Fruit fly (Drosophila melanogaster): ENCODE data around the gene Etfb.

Gene Etfb

DNA sequence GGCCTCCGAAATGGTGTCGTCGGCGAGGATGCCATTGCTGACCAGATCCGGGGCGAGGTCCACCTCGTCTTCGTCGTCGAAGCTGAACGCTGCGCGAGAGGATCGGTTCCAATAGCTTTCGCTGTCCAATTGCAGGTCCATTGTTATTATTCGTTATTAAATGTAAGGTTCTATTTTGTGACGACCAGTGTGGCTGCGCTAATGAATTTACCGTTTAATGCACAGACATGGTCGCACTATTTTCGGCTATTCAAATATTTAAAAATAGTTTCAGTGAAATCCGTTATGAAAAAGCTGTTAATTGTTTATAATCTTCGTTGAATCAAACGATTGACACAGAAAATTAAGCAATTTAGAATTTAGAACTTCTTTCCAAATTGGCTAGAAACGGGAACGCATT lies 13.5 kb upstream of the Etfb start, which contains the start of gene Vps16B:
Vps16B (minus strand) TSS at position 186 of the 400 bp plus-strand sequence.
- TF ChIP-seq Mio (GFP tag; optimal IDR thresholded peaks at IDR 0.05) (no peak), Sp1 (GFP tag; optimal IDR thresholded peaks at IDR 0.05) (no peak), jim (GFP tag; optimal IDR thresholded peaks at IDR 0.05) (no peak), sv (GFP tag; optimal IDR thresholded peaks at IDR 0.05) (no peak), N (GFP tag; optimal IDR thresholded peaks at IDR 0.05) (no peak), Hr78 (GFP tag; optimal IDR thresholded peaks at IDR 0.05) (no peak), h (GFP tag; optimal IDR thresholded peaks at IDR 0.05) (no peak), dmrt93B (GFP tag; optimal IDR thresholded peaks at IDR 0.05) (no peak)

DNA sequence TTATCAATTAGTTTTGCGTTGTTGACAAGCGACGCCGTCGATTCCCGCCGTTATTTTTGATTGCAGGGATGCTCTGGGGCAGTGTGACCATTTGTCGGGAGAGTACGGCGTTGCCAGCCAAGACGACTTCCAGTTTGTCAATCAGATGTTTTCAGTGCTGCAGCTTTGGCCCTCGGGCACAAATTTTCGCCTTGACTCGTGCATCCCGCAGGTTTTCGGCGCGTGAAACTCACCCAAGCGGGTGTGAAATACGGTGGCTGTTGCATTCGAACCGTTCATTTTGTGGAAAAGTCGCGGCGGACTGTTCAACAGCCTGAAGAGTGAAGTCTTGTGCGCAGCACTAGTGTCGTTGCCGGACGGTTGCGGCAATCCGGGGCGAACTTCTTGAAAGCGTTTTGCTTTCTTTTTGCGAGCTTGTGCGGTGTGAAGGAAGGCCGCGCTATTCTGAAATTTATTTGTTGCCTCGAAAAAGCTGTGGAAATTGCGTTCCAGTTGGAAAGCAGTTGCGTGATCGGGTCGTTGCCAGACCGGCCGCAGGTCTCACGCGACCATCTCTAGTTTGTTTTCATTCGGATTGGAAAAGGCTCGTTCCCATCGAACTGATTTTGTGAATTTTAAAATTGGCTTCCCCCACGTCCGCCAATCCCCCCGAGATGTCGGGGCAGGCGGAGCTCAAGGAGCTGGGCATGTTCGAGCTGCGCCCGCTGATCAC lies 4.1 kb upstream of the Etfb start, which contains the start of the genes ca and ncd:
ca (plus strand) TSS at position 130 of the 712 bp plus-strand sequence.
ncd (minus strand) TSS at position 446 of the 712 bp plus-strand sequence.
- TF ChIP-seq dmrt93B (GFP tag; optimal IDR thresholded peaks at IDR 0.05) (no peak), rgr (GFP tag; optimal IDR thresholded peaks at IDR 0.05) (no peak), dl (GFP tag; optimal IDR thresholded peaks at IDR 0.05; ENCODE audit: insufficient read depth in 1 of 2, partially characterized antibody in 2 of 2) (no peak), HLH106 (tag; optimal IDR thresholded peaks at IDR 0.05) (no peak), Hnf4 (GFP tag; optimal IDR thresholded peaks at IDR 0.05) (no peak), Abd-B (GFP tag; optimal IDR thresholded peaks at IDR 0.05) (no peak), Sp1 (GFP tag; optimal IDR thresholded peaks at IDR 0.05) (no peak), Mio (GFP tag; optimal IDR thresholded peaks at IDR 0.05) (no peak), lola (GFP tag; optimal IDR thresholded peaks at IDR 0.05) (no peak), sv (GFP tag; optimal IDR thresholded peaks at IDR 0.05) (no peak), woc (GFP tag; optimal IDR thresholded peaks at IDR 0.05) (no peak), fru (GFP tag; optimal IDR thresholded peaks at IDR 0.05) (no peak), ey (GFP tag; optimal IDR thresholded peaks at IDR 0.05) (no peak), dsf (GFP tag; optimal IDR thresholded peaks at IDR 0.05; ENCODE audit: borderline replicate concordance) (no peak), OdsH (GFP tag; optimal IDR thresholded peaks at IDR 0.05) (no peak), pan (optimal IDR thresholded peaks at IDR 0.05) (no peak), CG9705 (GFP tag; optimal IDR thresholded peaks at IDR 0.05) (no peak)

DNA sequence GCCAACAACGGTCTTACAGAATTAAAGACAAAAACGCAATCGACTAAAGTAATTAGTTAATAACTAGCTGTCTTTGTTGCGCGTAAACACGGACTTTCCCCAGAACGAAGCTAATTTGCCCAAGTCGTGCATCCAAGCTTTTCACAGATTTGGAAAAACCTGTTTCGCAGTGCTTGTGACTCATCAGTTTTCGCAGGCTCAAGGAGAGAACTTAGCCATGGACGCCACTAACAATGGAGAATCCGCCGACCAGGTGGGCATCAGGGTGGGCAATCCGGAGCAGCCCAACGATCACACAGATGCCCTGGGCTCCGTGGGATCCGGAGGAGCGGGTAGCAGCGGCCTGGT lies 3.1 kb downstream of the Etfb start:
- no peak for TF ChIP-seq HLH106 (tag; optimal IDR thresholded peaks at IDR 0.05)
- TF ChIP-seq Rel (GFP tag; optimal IDR thresholded peaks at IDR 0.05): no peak
- peak; percentile 65 for TF ChIP-seq Rel (tag; optimal IDR thresholded peaks at IDR 0.05)
- no peak for TF ChIP-seq Myc (optimal IDR thresholded peaks at IDR 0.05)
- no peak for TF ChIP-seq br (GFP tag; optimal IDR thresholded peaks at IDR 0.05)

DNA sequence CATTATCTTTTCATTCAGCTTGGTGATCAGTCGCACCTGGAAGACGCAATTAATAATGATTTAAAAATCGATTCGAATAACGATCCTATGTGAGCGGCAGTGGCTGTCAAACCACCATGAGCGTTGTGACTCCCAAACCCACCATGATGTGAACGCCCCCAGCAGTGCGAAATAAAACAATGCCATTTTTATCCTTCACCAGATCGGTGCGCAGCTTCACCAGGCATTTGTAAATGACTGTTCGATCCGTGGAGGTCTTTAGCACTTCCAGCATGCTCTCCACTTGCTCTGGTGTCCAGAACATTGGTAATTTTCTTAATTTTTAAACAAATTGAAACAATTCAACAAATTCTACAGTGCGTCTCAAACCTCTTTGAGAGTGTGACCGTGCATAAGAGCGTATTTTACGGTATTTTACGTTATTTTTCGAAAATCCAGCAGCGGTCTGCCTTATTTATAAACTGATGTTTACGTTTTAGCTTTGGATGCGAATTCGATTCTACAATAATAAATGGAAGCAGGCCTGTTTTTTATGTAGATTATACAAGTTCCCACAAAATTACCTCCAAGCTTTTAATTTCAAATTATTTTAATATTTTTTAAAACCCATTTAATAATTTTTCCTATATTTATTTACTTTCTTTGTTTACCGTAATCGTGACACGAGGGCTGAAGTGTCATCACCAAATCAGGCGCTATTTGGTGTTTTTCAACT lies 3.6 kb downstream of the Etfb start, which contains the start of the genes Rnb and Drice:
Rnb (minus strand) TSS at position 389 of the 715 bp plus-strand sequence.
Drice (plus strand) TSS at position 693 of the 715 bp plus-strand sequence.
- TF ChIP-seq Vsx2 (GFP tag; optimal IDR thresholded peaks at IDR 0.05; ENCODE audit: partially characterized antibody) (no peak), foxo (GFP tag; optimal IDR thresholded peaks at IDR 0.05) (peak in 1 of 2 experiments; percentile 44), rgr (GFP tag; optimal IDR thresholded peaks at IDR 0.05) (peak; percentile 55), Mio (GFP tag; optimal IDR thresholded peaks at IDR 0.05) (no peak), h (GFP tag; optimal IDR thresholded peaks at IDR 0.05) (peak; percentile 70), Sp1 (GFP tag; optimal IDR thresholded peaks at IDR 0.05) (peak; percentile 50), Jra (GFP tag; optimal IDR thresholded peaks at IDR 0.05) (no peak), dmrt93B (GFP tag; optimal IDR thresholded peaks at IDR 0.05) (no peak), sage (GFP tag; optimal IDR thresholded peaks at IDR 0.05) (no peak), HLH106 (tag; optimal IDR thresholded peaks at IDR 0.05) (peak; percentile 70), CrebA (GFP tag; optimal IDR thresholded peaks at IDR 0.05; ENCODE audit: borderline replicate concordance) (no peak), Rel (GFP tag; optimal IDR thresholded peaks at IDR 0.05) (no peak), Rel (tag; optimal IDR thresholded peaks at IDR 0.05) (no peak), Hnf4 (GFP tag; optimal IDR thresholded peaks at IDR 0.05) (peak; percentile 70), Hr78 (GFP tag; optimal IDR thresholded peaks at IDR 0.05) (no peak), psq (GFP tag; optimal IDR thresholded peaks at IDR 0.05) (peak; percentile 17), dl (GFP tag; optimal IDR thresholded peaks at IDR 0.05; ENCODE audit: insufficient read depth in 1 of 2, partially characterized antibody in 2 of 2) (no peak), OdsH (GFP tag; optimal IDR thresholded peaks at IDR 0.05) (peak; percentile 9), lola (GFP tag; optimal IDR thresholded peaks at IDR 0.05) (no peak), CG9705 (GFP tag; optimal IDR thresholded peaks at IDR 0.05) (peak; percentile 60), pan (optimal IDR thresholded peaks at IDR 0.05) (no peak), N (GFP tag; optimal IDR thresholded peaks at IDR 0.05) (no peak), tai (GFP tag; optimal IDR thresholded peaks at IDR 0.05) (no peak), usp (GFP tag; optimal IDR thresholded peaks at IDR 0.05) (no peak), ey (GFP tag; optimal IDR thresholded peaks at IDR 0.05) (peak; percentile 9), sv (GFP tag; optimal IDR thresholded peaks at IDR 0.05) (no peak), Hr83 (GFP tag; optimal IDR thresholded peaks at IDR 0.05; ENCODE audit: poor library complexity, severe bottlenecking) (peak; percentile 70), woc (GFP tag; optimal IDR thresholded peaks at IDR 0.05) (peak; percentile 71), dsf (GFP tag; optimal IDR thresholded peaks at IDR 0.05; ENCODE audit: borderline replicate concordance) (no peak), fru (GFP tag; optimal IDR thresholded peaks at IDR 0.05) (peak; percentile 33), Myc (optimal IDR thresholded peaks at IDR 0.05) (peak; percentile 90), Dif (GFP tag; optimal IDR thresholded peaks at IDR 0.05; ENCODE audit: partially characterized antibody) (no peak), CG32264 (GFP tag; optimal IDR thresholded peaks at IDR 0.05) (no peak), brk (GFP tag; optimal IDR thresholded peaks at IDR 0.05) (no peak), jim (GFP tag; optimal IDR thresholded peaks at IDR 0.05) (no peak), GATAd (GFP tag; optimal IDR thresholded peaks at IDR 0.05) (no peak)

Measured in whole organism, wandering third instar larva.